Fruit fly (Drosophila melanogaster): ENCODE data around the gene Edg78E.

DNA sequence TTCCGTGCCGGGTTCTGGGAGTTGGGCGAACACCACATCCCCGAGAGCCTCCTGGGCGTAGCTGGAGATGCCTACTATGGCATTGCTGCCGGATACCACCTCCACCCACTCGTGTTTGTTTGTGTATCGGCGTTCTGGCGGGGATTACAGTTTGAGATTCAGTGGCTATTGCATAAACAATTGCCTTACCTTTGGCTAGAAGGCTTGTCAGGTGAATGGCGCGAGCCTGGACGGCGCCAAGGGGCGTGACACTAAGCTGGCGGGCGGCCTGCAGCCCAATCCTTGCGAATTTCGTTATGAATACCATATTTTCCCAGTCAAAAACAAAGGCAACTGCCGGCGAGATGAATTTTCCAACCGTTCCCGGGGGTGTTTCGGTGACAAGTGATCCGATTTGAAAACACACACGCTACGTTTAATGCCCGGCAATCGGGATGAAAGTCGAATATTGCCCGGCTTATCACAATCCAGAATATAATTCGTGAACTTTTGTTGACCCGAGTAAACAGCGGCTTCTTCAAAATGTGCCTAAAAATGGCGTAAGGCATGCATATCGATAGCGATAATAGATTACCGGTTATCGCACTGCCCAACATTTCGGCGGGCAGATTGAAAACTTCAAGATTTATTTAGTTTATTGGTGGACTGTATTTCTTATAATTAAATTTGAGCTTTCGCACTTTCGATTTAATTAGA lies 16.5 kb downstream of the Edg78E start, which contains the start of gene ppl:
- no peak for TF ChIP-seq Pif1A (GFP tag; optimal IDR thresholded peaks at IDR 0.05)
- no peak for TF ChIP-seq CG12605 (GFP tag; IDR thresholded peaks at IDR 0.05)
- peak; percentile 77 for TF ChIP-seq EcR (GFP tag; optimal IDR thresholded peaks at IDR 0.05)
- TF ChIP-seq CG8159 (tag; optimal IDR thresholded peaks at IDR 0.05): no peak
- no peak for TF ChIP-seq CG10348 (GFP tag; IDR thresholded peaks at IDR 0.05)
